Worm (Caenorhabditis elegans) whole organism, L2 larva: Measurements from ENCODE around the gene C08A9.3.

Experiments used
- F13H6.1 ChIP-seq: sonication (generic microtip); optimal IDR thresholded peaks from 2 replicates; lab custom pipeline; 2016; ENCODE audit warnings: missing genetic modification characterization, missing compliant biosample characterization
- Y55F3AM.14 ChIP-seq: fragments of 200-800 bp; sonication (Bioruptor generic); optimal IDR thresholded peaks from 2 replicates; lab custom pipeline; 2018; ENCODE audit warnings: mild to moderate bottlenecking, missing genetic modification characterization, missing compliant biosample characterization
- ZK546.5 ChIP-seq: sonication (generic microtip); optimal IDR thresholded peaks from 2 replicates; lab custom pipeline; 2017; ENCODE audit warnings: missing biosample characterization, missing genetic modification characterization
- ama-1 ChIP-seq: fragments of 150-350 bp; optimal IDR thresholded peaks from 2 replicates; lab custom pipeline; 2018; ENCODE audit warnings: inconsistent platforms
- blmp-1 ChIP-seq: sonication (generic microtip); optimal IDR thresholded peaks from 2 replicates; lab custom pipeline; 2017; ENCODE audit warnings: missing genetic modification characterization, mild to moderate bottlenecking, missing compliant biosample characterization, antibody characterized with exemption, moderate library complexity; ENCODE audit not compliant: insufficient read depth
- ceh-16 ChIP-seq: fragments of 150-350 bp; optimal IDR thresholded peaks from 2 replicates; lab custom pipeline; 2014; ENCODE audit warnings: missing biosample characterization, missing genetic modification characterization
- ceh-82 ChIP-seq: fragments of 150-350 bp; optimal IDR thresholded peaks from 2 replicates; lab custom pipeline; 2014; ENCODE audit warnings: missing biosample characterization, missing genetic modification characterization
- crh-2 ChIP-seq: sonication (generic microtip); optimal IDR thresholded peaks from 2 replicates; lab custom pipeline; 2017; ENCODE audit warnings: missing biosample characterization, missing genetic modification characterization
- egl-27 ChIP-seq: sonication (generic microtip); optimal IDR thresholded peaks from 3 replicates; lab custom pipeline; 2017; ENCODE audit warnings: missing biosample characterization, missing genetic modification reagents, missing genetic modification characterization
- elt-1 ChIP-seq: fragments of 150-350 bp; optimal IDR thresholded peaks from 2 replicates; lab custom pipeline; 2014; ENCODE audit warnings: missing biosample characterization, missing genetic modification characterization
- fos-1 ChIP-seq: fragments of 150-350 bp; optimal IDR thresholded peaks from 2 replicates; lab custom pipeline; 2014; ENCODE audit warnings: missing biosample characterization, missing genetic modification characterization
- gmeb-1 ChIP-seq: fragments of 150-350 bp; optimal IDR thresholded peaks from 2 replicates; lab custom pipeline; 2014; ENCODE audit warnings: missing biosample characterization, missing genetic modification characterization
- lin-11 ChIP-seq: fragments of 150-350 bp; sonication (generic microtip); optimal IDR thresholded peaks from 2 replicates; lab custom pipeline; 2014; ENCODE audit warnings: missing biosample characterization, missing genetic modification characterization, inconsistent platforms, mixed read lengths
- lin-13 ChIP-seq: fragments of 150-350 bp; optimal IDR thresholded peaks from 2 replicates; lab custom pipeline; 2014; ENCODE audit warnings: missing biosample characterization, missing genetic modification reagents, missing genetic modification characterization
- lin-39 ChIP-seq: fragments of 150-350 bp; optimal IDR thresholded peaks from 2 replicates; lab custom pipeline; 2014; ENCODE audit warnings: missing biosample characterization, missing genetic modification reagents, missing genetic modification characterization
- nhr-11 ChIP-seq: fragments of 150-350 bp; optimal IDR thresholded peaks from 2 replicates; lab custom pipeline; 2014; ENCODE audit warnings: missing biosample characterization, missing genetic modification characterization
- nhr-21 ChIP-seq: fragments of 150-350 bp; optimal IDR thresholded peaks from 2 replicates; lab custom pipeline; 2014; ENCODE audit warnings: missing biosample characterization, missing genetic modification characterization
- nhr-23 ChIP-seq: fragments of 150-350 bp; optimal IDR thresholded peaks from 2 replicates; lab custom pipeline; 2014; ENCODE audit warnings: missing biosample characterization, missing genetic modification reagents, missing genetic modification characterization
- nhr-25 ChIP-seq: fragments of 150-350 bp; sonication (generic microtip); optimal IDR thresholded peaks from 3 replicates; lab custom pipeline; 2014; ENCODE audit warnings: missing biosample characterization, missing genetic modification characterization
- peb-1 ChIP-seq: fragments of 150-350 bp; optimal IDR thresholded peaks from 2 replicates; lab custom pipeline; 2014; ENCODE audit warnings: missing biosample characterization, missing genetic modification characterization
- sma-3 ChIP-seq: sonication (generic microtip); optimal IDR thresholded peaks from 2 replicates; lab custom pipeline; 2016; ENCODE audit warnings: missing genetic modification reagents, missing genetic modification characterization, missing compliant biosample characterization
- sma-9 ChIP-seq, 2 experiments: fragments of 150-350 bp in 1 of 2; sonication (generic microtip) in 1 of 2; optimal IDR thresholded peaks; 2 replicates each; lab custom pipeline; 2014 to 2016; ENCODE audit warnings: missing genetic modification characterization in 2 of 2, mild to moderate bottlenecking in 1 of 2, missing biosample characterization in 1 of 2, missing compliant biosample characterization in 1 of 2, missing genetic modification reagents in 1 of 2, moderate library complexity in 1 of 2
- snpc-4 ChIP-seq: fragments of 150-350 bp; optimal IDR thresholded peaks from 2 replicates; lab custom pipeline; 2014; ENCODE audit warnings: missing biosample characterization, missing genetic modification characterization
- unc-39 ChIP-seq: fragments of 150-350 bp; optimal IDR thresholded peaks from 2 replicates; lab custom pipeline; 2014; ENCODE audit warnings: missing biosample characterization, missing genetic modification characterization
- unc-55 ChIP-seq: fragments of 150-350 bp; sonication (generic microtip); optimal IDR thresholded peaks from 3 replicates; lab custom pipeline; 2014; ENCODE audit warnings: missing biosample characterization, missing genetic modification reagents, missing genetic modification characterization
- unc-62 ChIP-seq: fragments of 150-350 bp; optimal IDR thresholded peaks from 2 replicates; lab custom pipeline; 2014; ENCODE audit warnings: missing biosample characterization, missing genetic modification reagents, missing genetic modification characterization
- ztf-11 ChIP-seq: sonication (generic microtip); optimal IDR thresholded peaks from 2 replicates; lab custom pipeline; 2017; ENCODE audit warnings: missing biosample characterization, missing genetic modification characterization
- ztf-4 ChIP-seq: fragments of 150-350 bp; optimal IDR thresholded peaks from 2 replicates; lab custom pipeline; 2014; ENCODE audit warnings: missing biosample characterization, missing genetic modification characterization

C08A9.3 gene

DNA sequence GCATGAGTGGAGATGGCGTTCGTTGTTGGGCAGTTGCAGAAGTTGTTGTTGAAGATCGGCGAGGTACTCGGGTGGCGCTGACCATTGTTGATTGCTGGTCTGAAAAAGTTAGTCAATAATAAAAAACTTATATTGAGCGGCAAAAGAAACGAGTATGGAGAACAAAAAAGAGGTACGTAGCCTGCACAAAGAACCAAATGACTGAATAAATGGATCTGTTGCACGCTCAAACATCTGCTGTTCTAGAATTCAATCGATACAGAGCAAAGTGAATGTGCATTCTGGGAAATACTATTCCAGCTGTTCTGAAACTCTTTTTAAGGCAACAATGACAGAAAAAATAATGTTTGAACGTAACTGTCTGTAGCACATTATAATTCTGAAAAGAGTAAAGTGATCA, 7.6 kb upstream of the C08A9.3 start, which contains the start of gene lido-2:
lido-2 (minus strand) TSS at position 101 of the 400 bp plus-strand sequence.
- TF ChIP-seq ztf-11 (tag; lab: Kevin White, UChicago) = no peak
- no peak for TF ChIP-seq elt-1 (tag; lab: Kevin White, UChicago)
- TF ChIP-seq unc-55 (GFP tag; lab: Kevin White, UChicago) = no peak
- TF ChIP-seq lin-11 (tag; lab: Kevin White, UChicago) = no peak
- no peak for TF ChIP-seq snpc-4 (tag; lab: Kevin White, UChicago)
- TF ChIP-seq, all 48 proteins: peak for 0

ce11 chrX:17096508-17097234, 3.6 kb upstream of the C08A9.3 start, which contains the start of gene lido-1:
TSS of gene lido-1 (minus strand) at chrX:17096558.
- TF ChIP-seq sma-9 (GFP tag; optimal IDR thresholded peaks at IDR 0.05; lab: Kevin White, UChicago) = peak; percentile 9
- TF ChIP-seq sma-9 (tag; optimal IDR thresholded peaks at IDR 0.05; lab: Kevin White, UChicago) = no peak
- peak; percentile 35 for TF ChIP-seq elt-1 (tag; lab: Kevin White, UChicago)
- TF ChIP-seq fos-1 (tag; lab: Kevin White, UChicago) = no peak
- no peak for TF ChIP-seq egl-27 (tag; lab: Kevin White, UChicago)
- TF ChIP-seq Y55F3AM.14 = no peak
- no peak for TF ChIP-seq peb-1

DNA sequence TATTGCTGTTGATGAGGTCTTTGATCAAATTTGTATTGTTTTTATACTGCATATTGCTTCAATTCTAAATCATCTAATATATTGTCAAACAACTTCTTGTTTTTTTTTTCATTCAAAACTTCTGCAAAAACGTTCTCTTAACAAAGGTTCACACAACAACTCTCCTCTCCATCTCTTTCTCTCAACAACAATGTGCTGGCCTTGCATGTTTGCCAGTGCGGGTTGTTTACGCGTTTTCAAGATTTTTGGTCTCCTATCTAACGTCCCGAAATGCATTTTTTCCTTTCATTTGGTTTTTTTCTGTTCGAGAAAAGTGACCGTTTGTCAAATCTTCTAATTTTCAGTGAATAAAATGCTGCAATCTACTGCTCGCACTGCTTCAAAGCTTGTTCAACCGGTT, 683 bp downstream of the C08A9.3 start, which contains the start of gene sod-3:
sod-3 (plus strand) TSS at position 338 of the 400 bp plus-strand sequence.
- TF ChIP-seq ztf-4 = no peak
- TF ChIP-seq unc-39 (tag; lab: Kevin White, UChicago) = no peak
- no peak for TF ChIP-seq egl-27 (tag; lab: Kevin White, UChicago)
- TF ChIP-seq nhr-21 = no peak

ce11 chrX:17080635-17081376, 12.3 kb downstream of the C08A9.3 start, which contains the start of the genes irld-23 and C08A9.10:
TSS of gene irld-23 (minus strand) at chrX:17080685.
TSS of gene C08A9.10 (plus strand) at chrX:17081179.
- TF ChIP-seq ceh-16 (tag; lab: Kevin White, UChicago) (no peak), sma-9 (GFP tag; optimal IDR thresholded peaks at IDR 0.05; lab: Kevin White, UChicago) (no peak), sma-9 (tag; optimal IDR thresholded peaks at IDR 0.05; lab: Kevin White, UChicago) (no peak), nhr-11 (tag; lab: Kevin White, UChicago) (no peak)

DNA sequence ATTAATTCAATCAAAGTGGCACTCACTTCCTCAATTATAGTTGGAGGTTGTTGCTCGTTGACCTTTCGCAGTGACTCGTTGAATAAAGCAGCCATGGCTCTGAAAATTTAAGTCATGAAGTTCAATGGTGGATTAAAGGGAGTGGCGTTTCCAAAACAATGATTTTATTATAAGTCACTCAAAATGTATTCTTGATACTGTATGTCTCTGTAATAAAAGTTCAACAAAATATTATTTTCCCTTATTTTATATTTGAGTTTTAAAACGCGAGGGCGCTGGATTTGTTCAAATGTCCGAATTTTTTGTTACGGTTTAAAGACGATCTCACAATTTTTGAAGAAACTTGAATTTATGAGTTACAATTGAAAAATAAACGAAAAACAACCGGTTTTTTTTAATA, 21.0 kb downstream of the C08A9.3 start, which contains the start of gene C30G4.4:
C30G4.4 (minus strand) TSS at position 101 of the 400 bp plus-strand sequence.
- TF ChIP-seq lin-39 (no peak), lin-11 (tag; lab: Kevin White, UChicago) (no peak), ama-1 (lab: Kevin White, UChicago) (no peak), ceh-16 (tag; lab: Kevin White, UChicago) (no peak), ZK546.5 (tag; lab: Kevin White, UChicago) (no peak), gmeb-1 (no peak), nhr-11 (tag; lab: Kevin White, UChicago) (no peak), egl-27 (tag; lab: Kevin White, UChicago) (no peak), nhr-25 (tag; lab: Kevin White, UChicago) (no peak), crh-2 (tag; lab: Kevin White, UChicago) (no peak), ztf-11 (tag; lab: Kevin White, UChicago) (no peak)

DNA sequence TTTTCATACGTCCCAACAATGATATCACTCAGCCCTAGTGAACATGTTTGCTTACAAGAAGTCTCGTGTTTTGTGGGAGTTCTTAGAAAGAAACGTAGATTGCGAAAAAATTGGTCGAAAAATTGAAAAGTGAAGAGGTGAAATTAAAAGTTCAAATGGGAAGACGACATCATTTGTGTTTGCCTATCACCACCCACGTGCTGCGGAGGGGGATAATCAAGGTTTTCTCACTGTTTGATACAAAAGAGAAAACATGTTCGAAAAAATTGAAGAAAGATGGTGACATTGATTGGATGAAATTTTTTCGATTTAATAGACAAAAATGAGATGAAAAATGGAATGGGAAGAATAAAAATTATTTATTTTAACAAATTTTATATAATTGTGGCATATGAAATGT, 22.6 kb downstream of the C08A9.3 start:
- TF ChIP-seq sma-3 (GFP tag; lab: Kevin White, UChicago) = peak; percentile 32
- peak; percentile 27 for TF ChIP-seq F13H6.1 (tag; lab: Kevin White, UChicago)
- TF ChIP-seq blmp-1 (tag; lab: Kevin White, UChicago) = peak; percentile 89
- TF ChIP-seq nhr-23 = no peak
- no peak for TF ChIP-seq peb-1
- TF ChIP-seq ama-1 (lab: Kevin White, UChicago) = no peak
- TF ChIP-seq ceh-16 (tag; lab: Kevin White, UChicago) = no peak
- no peak for TF ChIP-seq nhr-21
- no peak for TF ChIP-seq ceh-82 (tag; lab: Kevin White, UChicago)
- TF ChIP-seq nhr-25 (tag; lab: Kevin White, UChicago) = peak; percentile 13
- TF ChIP-seq lin-13 (GFP tag; lab: Kevin White, UChicago) = no peak
- TF ChIP-seq unc-62 = no peak
- no peak for TF ChIP-seq nhr-11 (tag; lab: Kevin White, UChicago)
